Fruit fly (Drosophila melanogaster): ENCODE data around the gene CycT.

CycT gene

dm6 chr3L:17513893-17514616 lies 43.5 kb downstream of the CycT start, which contains the start of the genes U4-U6-60K and CG7564 (continued):
- TF ChIP-seq CG2712 (tag; optimal IDR thresholded peaks at IDR 0.05), result peak; percentile 56
- no peak for TF ChIP-seq CG7745 (tag; optimal IDR thresholded peaks at IDR 0.05)
- TF ChIP-seq CG32772 (GFP tag; IDR thresholded peaks at IDR 0.05), result no peak
- TF ChIP-seq shn (GFP tag; optimal IDR thresholded peaks at IDR 0.05), result peak; percentile 5
- peak; percentile 84 for TF ChIP-seq Dbx (GFP tag; IDR thresholded peaks at IDR 0.05)
- TF ChIP-seq Poxn (GFP tag; IDR thresholded peaks at IDR 0.05), result no peak
- TF ChIP-seq CG7556 (GFP tag; optimal IDR thresholded peaks at IDR 0.05), result peak; percentile 69
- TF ChIP-seq lab (GFP tag; optimal IDR thresholded peaks at IDR 0.05), result peak; percentile 54
- peak; percentile 63 for TF ChIP-seq CG18599 (GFP tag; optimal IDR thresholded peaks at IDR 0.05)
- peak; percentile 48; the same call in 1 of the 2 replicates for TF ChIP-seq klu (GFP tag; IDR thresholded peaks at IDR 0.05)
- TF ChIP-seq CG16779 (GFP tag; IDR thresholded peaks at IDR 0.05), result no peak
- peak; percentile 59; the same call in 2 of the 3 replicates for TF ChIP-seq ase (GFP tag; IDR thresholded peaks at IDR 0.05)
- TF ChIP-seq z (GFP tag; IDR thresholded peaks at IDR 0.05), result peak; percentile 65; the same call in 2 of the 3 replicates
- peak; percentile 71 for TF ChIP-seq CG9215 (GFP tag; IDR thresholded peaks at IDR 0.05)
- TF ChIP-seq nom (GFP tag; optimal IDR thresholded peaks at IDR 0.05), result no peak
- TF ChIP-seq Atf-2 (GFP tag; optimal IDR thresholded peaks at IDR 0.05), result peak; percentile 32
- no peak for TF ChIP-seq CG6689 (GFP tag; IDR thresholded peaks at IDR 0.05)
- TF ChIP-seq Hr39 (optimal IDR thresholded peaks at IDR 0.05), result no peak
- peak; percentile 55 for TF ChIP-seq CG4424 (GFP tag; optimal IDR thresholded peaks at IDR 0.05)
- no peak for TF ChIP-seq Sox100B (GFP tag; optimal IDR thresholded peaks at IDR 0.05)
- peak; percentile 45 for TF ChIP-seq CG1792 (GFP tag; optimal IDR thresholded peaks at IDR 0.05)
- TF ChIP-seq crc (GFP tag; optimal IDR thresholded peaks at IDR 0.05), result peak; percentile 15
- peak; percentile 83 for TF ChIP-seq zen2 (GFP tag; IDR thresholded peaks at IDR 0.05; ENCODE audit: partially characterized antibody)
- TF ChIP-seq pb (GFP tag; optimal IDR thresholded peaks at IDR 0.05), result no peak
- no peak for TF ChIP-seq zfh1 (GFP tag; IDR thresholded peaks at IDR 0.05)
- peak; percentile 81 for TF ChIP-seq nmo (GFP tag; optimal IDR thresholded peaks at IDR 0.05)
- peak; percentile 89 for TF ChIP-seq CG17361 (GFP tag; IDR thresholded peaks at IDR 0.05)
- no peak for TF ChIP-seq NC2α (GFP tag; optimal IDR thresholded peaks at IDR 0.05)
- TF ChIP-seq CG3163 (GFP tag; optimal IDR thresholded peaks at IDR 0.05), result peak; percentile 14
- TF ChIP-seq sens (GFP tag), result peak; percentile 90
- TF ChIP-seq HLH3B (GFP tag; IDR thresholded peaks at IDR 0.05), result peak; percentile 13; the same call in 1 of the 2 replicates
- no peak for TF ChIP-seq Atf6 (GFP tag; IDR thresholded peaks at IDR 0.05)
- no peak for TF ChIP-seq B-H1 (GFP tag; IDR thresholded peaks at IDR 0.05)
- TF ChIP-seq HmgZ (tag; optimal IDR thresholded peaks at IDR 0.05), result peak; percentile 61
- TF ChIP-seq CG42726 (GFP tag; IDR thresholded peaks at IDR 0.05; ENCODE audit: partially characterized antibody), result peak; percentile 98
- TF ChIP-seq ssp (GFP tag; IDR thresholded peaks at IDR 0.05), result peak; percentile 54
- TF ChIP-seq croc (GFP tag; conservative IDR thresholded peaks at IDR 0.05), result no peak
- TF ChIP-seq CG1233 (GFP tag; optimal IDR thresholded peaks at IDR 0.05), result peak; percentile 28
- peak; percentile 45 for TF ChIP-seq Ets97D (GFP tag; optimal IDR thresholded peaks at IDR 0.05)
- peak; percentile 82 for TF ChIP-seq Sry-β (GFP tag; optimal IDR thresholded peaks at IDR 0.05)
- peak; percentile 63 for TF ChIP-seq lilli (GFP tag; optimal IDR thresholded peaks at IDR 0.05)
- peak; percentile 87 for TF ChIP-seq hbn (GFP tag; IDR thresholded peaks at IDR 0.05; ENCODE audit: partially characterized antibody)
- TF ChIP-seq CG2129 (GFP tag; IDR thresholded peaks at IDR 0.05; ENCODE audit: partially characterized antibody), result peak; percentile 78
- no peak; the same call in 1 of the 2 replicates for TF ChIP-seq CG4360 (GFP tag; IDR thresholded peaks at IDR 0.05)
- peak; percentile 65 for TF ChIP-seq grn (GFP tag; optimal IDR thresholded peaks at IDR 0.05)
- TF ChIP-seq ap (GFP tag; IDR thresholded peaks at IDR 0.05), result no peak
- TF ChIP-seq lola (GFP tag; optimal IDR thresholded peaks at IDR 0.05), result peak in 1 of 3 experiments; percentile 69
- TF ChIP-seq CG17802 (tag; optimal IDR thresholded peaks at IDR 0.05), result no peak
- no peak for TF ChIP-seq Neu2 (GFP tag; optimal IDR thresholded peaks at IDR 0.05; ENCODE audit: borderline replicate concordance)
- peak; percentile 71 for TF ChIP-seq tin (GFP tag; optimal IDR thresholded peaks at IDR 0.05)
